Fruit fly (Drosophila melanogaster) whole organism, embryonic: ENCODE data around the gene CG31826.

Source experiments
- Awh ChIP-seq: fragments of 200-800 bp; sonication (Bioruptor generic); IDR thresholded peaks from 2 replicates; pipeline ENCODE4, ENCODE4 v1.3.6; 2022; ENCODE audit warnings: missing biosample characterization, missing genetic modification characterization
- CG11695 ChIP-seq: fragments of 200-800 bp; sonication (Bioruptor generic); IDR thresholded peaks from 3 replicates; pipeline ENCODE4 v1.3.6; 2022; ENCODE audit warnings: missing biosample characterization, missing genetic modification characterization
- CG12104 ChIP-seq: fragments of 200-800 bp; sonication (Bioruptor generic); optimal IDR thresholded peaks from 3 replicates; lab custom pipeline; 2016; ENCODE audit warnings: missing biosample characterization, missing genetic modification characterization
- CG1233 ChIP-seq: fragments of 200-800 bp; sonication (Bioruptor generic); optimal IDR thresholded peaks from 4 replicates; lab custom pipeline; 2018; ENCODE audit warnings: missing biosample characterization, mild to moderate bottlenecking, missing genetic modification characterization
- CG13296 ChIP-seq: fragments of 200-800 bp; sonication (Bioruptor generic); optimal IDR thresholded peaks from 3 replicates; lab custom pipeline; 2018; ENCODE audit warnings: missing biosample characterization, mild to moderate bottlenecking, missing genetic modification characterization
- CG14710 ChIP-seq: fragments of 200-800 bp; sonication (Bioruptor generic); optimal IDR thresholded peaks from 3 replicates; lab custom pipeline; 2019; ENCODE audit warnings: missing biosample characterization, mild to moderate bottlenecking, missing genetic modification characterization, moderate library complexity
- CG15073 ChIP-seq: fragments of 200-800 bp; sonication (Bioruptor generic); optimal IDR thresholded peaks from 2 replicates; lab custom pipeline; 2016; ENCODE audit warnings: missing biosample characterization, missing genetic modification characterization
- CG16779 ChIP-seq: fragments of 200-800 bp; sonication (Bioruptor generic); IDR thresholded peaks from 2 replicates; pipeline ENCODE4 v1.3.6; 2022; ENCODE audit warnings: missing biosample characterization, missing genetic modification characterization
- CG17612 ChIP-seq: fragments of 200-800 bp; sonication (Bioruptor generic); IDR thresholded peaks from 2 replicates; pipeline ENCODE4 v1.3.6; 2022; ENCODE audit warnings: missing biosample characterization, missing genetic modification characterization
- CG2712 ChIP-seq: fragments of 200-800 bp; optimal IDR thresholded peaks from 3 replicates; lab custom pipeline; 2019; ENCODE audit warnings: missing biosample characterization, mild to moderate bottlenecking, missing genetic modification characterization, moderate library complexity
- CG3163 ChIP-seq: fragments of 200-800 bp; sonication (Bioruptor generic); optimal IDR thresholded peaks from 3 replicates; lab custom pipeline; 2016; ENCODE audit warnings: missing biosample characterization, missing genetic modification characterization
- CG32532 ChIP-seq: fragments of 200-800 bp; sonication (Bioruptor generic); IDR thresholded peaks from 2 replicates; pipeline ENCODE4 v1.3.6; 2022; ENCODE audit warnings: missing biosample characterization, missing genetic modification characterization
- CG33213 ChIP-seq: fragments of 200-800 bp; sonication (Bioruptor generic); optimal IDR thresholded peaks from 3 replicates; lab custom pipeline; 2016; ENCODE audit warnings: missing biosample characterization, missing genetic modification characterization
- CG3847 ChIP-seq: fragments of 200-800 bp; sonication (Bioruptor generic); IDR thresholded peaks from 2 replicates; pipeline ENCODE4 v1.3.6; 2022; ENCODE audit warnings: missing biosample characterization, missing genetic modification characterization
- CG42726 ChIP-seq: fragments of 200-800 bp; sonication (Bioruptor generic); IDR thresholded peaks from 2 replicates; pipeline ENCODE4 v1.3.6; 2022; ENCODE audit warnings: missing biosample characterization, missing genetic modification characterization; ENCODE audit not compliant: partially characterized antibody
- CG4328 ChIP-seq: fragments of 200-800 bp; sonication (Bioruptor generic); optimal IDR thresholded peaks from 3 replicates; lab custom pipeline; 2017; ENCODE audit warnings: missing biosample characterization, missing genetic modification reagents, missing genetic modification characterization
- CG6813 ChIP-seq: fragments of 200-800 bp; sonication (Bioruptor generic); optimal IDR thresholded peaks from 2 replicates; lab custom pipeline; 2017; ENCODE audit warnings: missing biosample characterization, missing genetic modification characterization, mild to moderate bottlenecking, moderate library complexity, missing genetic modification reagents
- CG6854 ChIP-seq: fragments of 200-800 bp; sonication (Bioruptor generic); optimal IDR thresholded peaks from 3 replicates; lab custom pipeline; 2017; ENCODE audit warnings: missing biosample characterization, mild to moderate bottlenecking, missing genetic modification characterization
- Camta ChIP-seq: fragments of 200-800 bp; sonication (Bioruptor generic); optimal IDR thresholded peaks from 2 replicates; lab custom pipeline; 2016; ENCODE audit warnings: missing biosample characterization, missing genetic modification characterization
- CoRest ChIP-seq: fragments of 200-800 bp; sonication (Bioruptor generic); optimal IDR thresholded peaks from 3 replicates; lab custom pipeline; 2018; ENCODE audit warnings: missing biosample characterization, mild to moderate bottlenecking, missing genetic modification characterization, moderate library complexity
- D19A ChIP-seq: fragments of 200-800 bp; optimal IDR thresholded peaks from 3 replicates; lab custom pipeline; 2019; ENCODE audit warnings: missing biosample characterization, mild to moderate bottlenecking, missing genetic modification characterization, moderate library complexity
- Dll ChIP-seq: fragments of 200-800 bp; sonication (Bioruptor generic); IDR thresholded peaks from 4 replicates; pipeline ENCODE4 v1.3.6; 2022; ENCODE audit warnings: missing biosample characterization, missing genetic modification characterization; ENCODE audit not compliant: partially characterized antibody
- Doc3 ChIP-seq: fragments of 200-800 bp; sonication (Bioruptor generic); IDR thresholded peaks from 3 replicates; pipeline ENCODE4 v1.3.6; 2022; ENCODE audit warnings: missing biosample characterization, missing genetic modification characterization; ENCODE audit not compliant: partially characterized antibody
- Drgx ChIP-seq: fragments of 200-800 bp; sonication (Bioruptor generic); IDR thresholded peaks from 2 replicates; pipeline ENCODE4 v1.3.6; 2022; ENCODE audit warnings: missing biosample characterization, missing genetic modification characterization
- H2.0 ChIP-seq: fragments of 200-800 bp; sonication (Bioruptor generic); IDR thresholded peaks from 2 replicates; pipeline ENCODE4 v1.3.6; 2022; ENCODE audit warnings: missing biosample characterization, missing genetic modification characterization
- HLH4C ChIP-seq: fragments of 200-800 bp; sonication (Bioruptor generic); IDR thresholded peaks from 3 replicates; pipeline ENCODE4 v1.3.6; 2022; ENCODE audit warnings: missing biosample characterization, missing genetic modification characterization; ENCODE audit not compliant: partially characterized antibody
- HLHmδ ChIP-seq: fragments of 200-800 bp; sonication (Bioruptor generic); optimal IDR thresholded peaks from 2 replicates; lab custom pipeline; 2018; ENCODE audit warnings: missing biosample characterization, mild to moderate bottlenecking, missing genetic modification characterization, moderate library complexity
- Myb ChIP-seq: fragments of 200-800 bp; sonication (Bioruptor generic); optimal IDR thresholded peaks from 2 replicates; lab custom pipeline; 2016; ENCODE audit warnings: missing biosample characterization, missing genetic modification characterization
- NC2β ChIP-seq: fragments of 200-800 bp; sonication (Bioruptor generic); optimal IDR thresholded peaks from 2 replicates; lab custom pipeline; 2016; ENCODE audit warnings: missing biosample characterization, missing genetic modification characterization
- Nf-YA ChIP-seq: fragments of 200-800 bp; sonication (Bioruptor generic); IDR thresholded peaks from 2 replicates; pipeline ENCODE4 v1.3.6; 2022; ENCODE audit warnings: missing biosample characterization, missing genetic modification characterization
- Sox100B ChIP-seq: fragments of 200-800 bp; sonication (Bioruptor generic); optimal IDR thresholded peaks from 3 replicates; lab custom pipeline; 2018; ENCODE audit warnings: missing biosample characterization, mild to moderate bottlenecking, missing genetic modification characterization
- TFAM ChIP-seq: fragments of 200-800 bp; sonication (Bioruptor generic); optimal IDR thresholded peaks from 2 replicates; lab custom pipeline; 2017; ENCODE audit warnings: missing biosample characterization, missing genetic modification characterization, inconsistent platforms
- Trl ChIP-seq, 3 experiments: fragments of >200 bp in 2 of 3; fragments of 200-800 bp in 1 of 3; sonication (Bioruptor generic) in 1 of 3; optimal IDR thresholded peaks; 2 replicates in 1 of 3; 3 replicates in 2 of 3; lab custom pipeline; 2016 to 2017; ENCODE audit warnings: missing biosample characterization in 1 of 3, missing genetic modification characterization in 1 of 3
- Xrp1 ChIP-seq: fragments of 200-800 bp; sonication (Bioruptor generic); IDR thresholded peaks from 2 replicates; pipeline ENCODE4 v1.3.6; 2022; ENCODE audit warnings: missing biosample characterization, missing genetic modification characterization
- ac ChIP-seq: fragments of 200-800 bp; sonication (Bioruptor generic); optimal IDR thresholded peaks from 3 replicates; lab custom pipeline; 2017; ENCODE audit warnings: missing biosample characterization, mild to moderate bottlenecking, missing genetic modification characterization
- aop ChIP-seq: fragments of 200-800 bp; sonication (Bioruptor generic); IDR thresholded peaks from 2 replicates; pipeline ENCODE4 v1.3.6; 2022; ENCODE audit warnings: missing biosample characterization, missing genetic modification characterization
- dan ChIP-seq: fragments of 200-800 bp; sonication (Bioruptor generic); IDR thresholded peaks from 2 replicates; pipeline ENCODE4 v1.3.6; 2022; ENCODE audit warnings: missing biosample characterization, missing genetic modification characterization
- fu2 ChIP-seq: fragments of 200-800 bp; sonication (Bioruptor generic); optimal IDR thresholded peaks from 2 replicates; lab custom pipeline; 2016; ENCODE audit warnings: missing biosample characterization, missing genetic modification characterization
- gsb ChIP-seq: fragments of 200-800 bp; sonication (Bioruptor generic); IDR thresholded peaks from 2 replicates; pipeline ENCODE4 v1.3.6; 2022; ENCODE audit warnings: missing biosample characterization, missing genetic modification characterization
- jigr1 ChIP-seq: fragments of 200-800 bp; sonication (Bioruptor generic); IDR thresholded peaks from 3 replicates; pipeline ENCODE4 v1.3.6; 2022; ENCODE audit warnings: missing biosample characterization, missing genetic modification characterization
- ken ChIP-seq: fragments of 200-800 bp; sonication (Bioruptor generic); IDR thresholded peaks from 3 replicates; pipeline ENCODE4 v1.3.6; 2022; ENCODE audit warnings: missing biosample characterization, missing genetic modification characterization
- klu ChIP-seq: fragments of 200-800 bp; sonication (Bioruptor generic); IDR thresholded peaks from 2 replicates; pipeline ENCODE4 v1.3.6; 2022; ENCODE audit warnings: missing biosample characterization, missing genetic modification characterization
- nau ChIP-seq: fragments of 200-800 bp; sonication (Bioruptor generic); optimal IDR thresholded peaks from 3 replicates; lab custom pipeline; 2017; ENCODE audit warnings: missing biosample characterization, mild to moderate bottlenecking, missing genetic modification characterization, missing genetic modification reagents
- pros ChIP-seq: fragments of 200-800 bp; sonication (Bioruptor generic); optimal IDR thresholded peaks from 3 replicates; lab custom pipeline; 2019; ENCODE audit warnings: missing biosample characterization, mild to moderate bottlenecking, missing genetic modification characterization, moderate library complexity
- pum ChIP-seq: fragments of 200-800 bp; sonication (Bioruptor generic); optimal IDR thresholded peaks from 2 replicates; lab custom pipeline; 2016; ENCODE audit warnings: missing biosample characterization, missing genetic modification characterization
- row ChIP-seq: fragments of 200-800 bp; sonication (Bioruptor generic); IDR thresholded peaks from 3 replicates; pipeline ENCODE4 v1.3.6; 2022; ENCODE audit warnings: missing biosample characterization, missing genetic modification characterization
- sd ChIP-seq: fragments of 200-800 bp; sonication (Bioruptor generic); optimal IDR thresholded peaks from 3 replicates; lab custom pipeline; 2018; ENCODE audit warnings: missing biosample characterization, mild to moderate bottlenecking, missing genetic modification characterization, moderate library complexity
- slp2 ChIP-seq: fragments of 200-800 bp; sonication (Bioruptor generic); optimal IDR thresholded peaks from 2 replicates; lab custom pipeline; 2016; ENCODE audit warnings: missing biosample characterization, missing genetic modification characterization
- tap ChIP-seq: fragments of 200-800 bp; optimal IDR thresholded peaks from 3 replicates; lab custom pipeline; 2019; ENCODE audit warnings: missing biosample characterization, mild to moderate bottlenecking, missing genetic modification characterization, moderate library complexity
- unpg ChIP-seq: fragments of 200-800 bp; sonication (Bioruptor generic); optimal IDR thresholded peaks from 3 replicates; lab custom pipeline; 2018; ENCODE audit warnings: missing biosample characterization, mild to moderate bottlenecking, missing genetic modification characterization, moderate library complexity
- wek ChIP-seq: fragments of 200-800 bp; sonication (Bioruptor generic); optimal IDR thresholded peaks from 3 replicates; lab custom pipeline; 2018; ENCODE audit warnings: missing biosample characterization, mild to moderate bottlenecking, missing genetic modification characterization, moderate library complexity

Gene CG31826

DNA sequence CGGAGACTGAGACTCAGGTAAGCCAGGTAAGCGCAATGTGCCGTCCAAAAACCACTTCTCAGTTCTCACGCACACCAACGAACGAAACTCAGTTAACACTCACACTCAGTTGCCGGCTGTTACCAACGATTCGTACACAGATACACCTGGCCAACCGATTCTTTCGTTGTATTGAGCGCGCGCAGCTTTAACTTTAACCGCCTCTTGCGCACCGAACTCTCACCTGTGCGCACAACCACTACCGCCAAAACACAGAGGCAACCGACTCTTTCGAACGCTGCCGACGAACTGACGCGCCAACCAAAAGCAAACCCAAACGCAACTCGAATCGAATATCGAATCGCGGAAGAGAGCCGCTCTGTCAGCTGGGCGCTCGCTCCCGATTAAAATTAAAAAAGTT lies 10.4 kb downstream of the CG31826 start, which contains the start of gene Gli (continued):
- TF ChIP-seq Trl (optimal IDR thresholded peaks at IDR 0.05; lab: Kevin White, UChicago) (peak; percentile 70 to 84), Trl (GFP tag; optimal IDR thresholded peaks at IDR 0.05; lab: Kevin White, UChicago) (peak; percentile 40), fu2 (GFP tag; lab: Kevin White, UChicago) (no peak), TFAM (GFP tag; lab: Kevin White, UChicago) (no peak), CG11695 (0 out of 3 replicates have a peak, but pooled peaks have one; percentile 28), H2.0 (GFP tag; lab: Robert Waterston, UW) (peak; percentile 7; the same call in 1 of the 2 replicates), Nf-YA (GFP tag; lab: Robert Waterston, UW) (peak; percentile 28; the same call in 1 of the 2 replicates), unpg (GFP tag; lab: Kevin White, UChicago) (no peak), CG17612 (GFP tag; lab: Robert Waterston, UW) (no peak), Awh (GFP tag; lab: Robert Waterston, UW) (peak; percentile 63), tap (tag; lab: Kevin White, UChicago) (peak; percentile 38), CG2712 (tag; lab: Kevin White, UChicago) (peak; percentile 4), CG14710 (no peak), Camta (GFP tag; lab: Kevin White, UChicago) (peak; percentile 18), Sox100B (GFP tag; lab: Kevin White, UChicago) (no peak), CG32532 (GFP tag; lab: Robert Waterston, UW) (peak; percentile 67), CG12104 (GFP tag; lab: Kevin White, UChicago) (no peak), Dll (0 out of 4 replicates have a peak, but pooled peaks have one; percentile 29), jigr1 (GFP tag; lab: Robert Waterston, UW) (no peak), gsb (GFP tag; lab: Robert Waterston, UW) (no peak), NC2β (GFP tag; lab: Kevin White, UChicago) (no peak), HLHmδ (GFP tag; lab: Kevin White, UChicago) (peak; percentile 8), CG3163 (GFP tag; lab: Kevin White, UChicago) (peak; percentile 82), Myb (GFP tag; lab: Kevin White, UChicago) (peak; percentile 60), wek (GFP tag; lab: Kevin White, UChicago) (peak; percentile 36), slp2 (GFP tag; lab: Kevin White, UChicago) (no peak), CG16779 (GFP tag; lab: Robert Waterston, UW) (no peak), CG4328 (GFP tag; lab: Kevin White, UChicago) (no peak), CG33213 (peak; percentile 46), row (GFP tag; lab: Robert Waterston, UW) (peak; percentile 18; the same call in 1 of the 3 replicates), Xrp1 (GFP tag; lab: Robert Waterston, UW) (peak; percentile 40; the same call in 1 of the 2 replicates), CG42726 (GFP tag; lab: Robert Waterston, UW) (peak; percentile 85), HLH4C (GFP tag; lab: Robert Waterston, UW) (peak; percentile 45; the same call in 1 of the 3 replicates), ken (GFP tag; lab: Robert Waterston, UW) (peak; percentile 54; the same call in 1 of the 3 replicates), dan (GFP tag; lab: Robert Waterston, UW) (no peak), D19A (tag; lab: Kevin White, UChicago) (no peak), aop (GFP tag; lab: Robert Waterston, UW) (no peak), ac (GFP tag; lab: Kevin White, UChicago) (peak; percentile 47), CG15073 (GFP tag; lab: Kevin White, UChicago) (no peak), CoRest (tag; lab: Kevin White, UChicago) (no peak), Drgx (GFP tag; lab: Robert Waterston, UW) (peak; percentile 61; the same call in 1 of the 2 replicates), CG1233 (GFP tag; lab: Kevin White, UChicago) (no peak), CG3847 (GFP tag; lab: Robert Waterston, UW) (no peak), CG13296 (GFP tag; lab: Kevin White, UChicago) (no peak), sd (no peak), nau (GFP tag; lab: Kevin White, UChicago) (no peak), pros (GFP tag; lab: Kevin White, UChicago) (peak; percentile 63), klu (GFP tag; lab: Robert Waterston, UW) (no peak), CG6813 (no peak), CG6854 (GFP tag; lab: Kevin White, UChicago) (peak; percentile 28), pum (GFP tag; lab: Kevin White, UChicago) (peak; percentile 9), Doc3 (GFP tag; lab: Robert Waterston, UW) (no peak)
